Worm (Caenorhabditis elegans) whole organism, L4 larva: ENCODE data around the gene F49H12.4.

Experiments used
- F49E8.2 ChIP-seq: sonication (generic microtip); optimal IDR thresholded peaks from 2 replicates; lab custom pipeline; 2016; ENCODE audit warnings: missing compliant biosample characterization, mild to moderate bottlenecking, missing genetic modification characterization, borderline replicate concordance
- lin-38 ChIP-seq: fragments of 200-800 bp; sonication (Bioruptor generic); IDR thresholded peaks from 2 replicates; pipeline ENCODE4 v1.3.6; 2022; ENCODE audit warnings: missing genetic modification reagents, missing genetic modification characterization, missing compliant biosample characterization

ce11 chrX:2044541-2045168 is 35.0 kb upstream of the F49H12.4 start:
- TF ChIP-seq lin-38 (GFP tag; lab: Robert Waterston, UW) (no peak), F49E8.2 (no peak)
